Worm (Caenorhabditis elegans) whole organism, L1 larva: ENCODE measurements around the gene mvk-1.

Experiments
- nhr-12 ChIP-seq: sonication (generic microtip); optimal IDR thresholded peaks from 2 replicates; lab custom pipeline; 2017; ENCODE audit warnings: missing biosample characterization, missing genetic modification characterization
- nhr-77 ChIP-seq: fragments of 150-350 bp; optimal IDR thresholded peaks from 2 replicates; lab custom pipeline; 2014; ENCODE audit warnings: missing biosample characterization, missing genetic modification characterization
- pqm-1 ChIP-seq: sonication (generic microtip); optimal IDR thresholded peaks from 3 replicates; lab custom pipeline; 2017; ENCODE audit warnings: missing biosample characterization, missing genetic modification characterization

DNA sequence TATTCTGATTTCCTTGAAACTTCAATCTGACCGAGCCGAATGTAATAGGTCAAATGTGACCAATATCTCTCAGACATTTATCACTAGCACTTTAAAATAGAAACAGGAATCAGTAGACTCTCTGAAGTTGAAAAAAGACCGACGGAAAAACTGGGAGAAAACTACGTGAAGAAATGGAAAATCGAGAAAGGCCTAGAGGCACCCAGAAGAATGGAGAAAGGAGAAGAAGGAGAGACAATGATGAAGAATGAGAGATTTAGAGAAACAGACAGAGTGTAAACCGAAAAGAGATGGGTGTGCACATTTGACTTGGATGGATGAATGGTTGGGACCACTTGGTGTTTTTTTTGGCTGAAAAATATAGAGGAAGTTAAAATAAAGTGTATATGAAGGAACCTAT lies 34.0 kb upstream of the mvk-1 start:
- TF ChIP-seq pqm-1 (tag; lab: Kevin White, UChicago) (no peak), nhr-77 (tag; lab: Kevin White, UChicago) (no peak), nhr-12 (tag; lab: Kevin White, UChicago) (no peak)
